Worm (Caenorhabditis elegans): ENCODE results near the gene srw-19.
"Not testable (repeated sequence)": the region's sequence is repeated elsewhere in the genome, so short reads cannot be mapped to it uniquely, and the experiment has no call there.

The srw-19 gene

DNA sequence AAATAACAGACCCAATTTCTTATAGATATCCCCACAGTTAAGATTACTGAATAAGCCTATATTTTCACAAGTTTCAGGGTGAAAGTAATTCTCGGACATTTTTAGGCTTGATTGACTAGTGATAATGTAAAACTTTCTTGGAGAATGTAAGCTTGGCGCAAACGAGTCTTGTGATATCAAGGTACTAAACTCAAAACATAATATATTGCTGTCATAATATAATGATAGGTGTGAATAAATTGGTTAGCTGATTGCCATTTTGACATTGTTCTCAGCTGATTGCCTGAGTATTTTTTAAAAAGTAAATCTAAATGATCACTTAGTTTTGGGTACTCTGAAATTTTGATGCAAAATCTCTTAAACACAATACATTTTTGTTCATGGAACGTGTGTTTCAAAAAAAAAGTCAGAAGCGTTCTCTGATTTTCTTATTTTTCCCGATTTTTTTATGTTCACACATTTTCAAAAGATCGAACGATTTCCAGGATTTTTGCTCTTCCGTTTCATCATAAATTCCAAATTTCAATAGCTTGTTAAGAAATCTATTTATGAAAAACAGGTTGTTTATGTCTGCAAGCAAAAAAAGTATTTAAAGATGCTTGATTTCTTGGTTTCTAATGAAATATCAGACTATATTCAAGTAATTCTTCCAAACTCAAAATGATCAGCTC lies at the start of gene srw-19, which contains the start of gene srx-51:
Gene srw-19, minus strand, starts transcription at position 101 of the 671 bp plus-strand sequence.
Gene srx-51, plus strand, starts transcription at position 621 of the 671 bp plus-strand sequence.
- no peak for TF ChIP-seq ceh-31 (tag; optimal IDR thresholded peaks at IDR 0.05)
- TF ChIP-seq ceh-45 (GFP tag; IDR thresholded peaks at IDR 0.05): no peak
- TF ChIP-seq sdc-2 (tag; optimal IDR thresholded peaks at IDR 0.05): no peak
- no peak for TF ChIP-seq ceh-2 (tag; optimal IDR thresholded peaks at IDR 0.05)
- no peak for TF ChIP-seq tbx-2 (tag; optimal IDR thresholded peaks at IDR 0.05)
- no peak for TF ChIP-seq pha-2 (tag; optimal IDR thresholded peaks at IDR 0.05)
- no peak for TF ChIP-seq ceh-24 (tag; optimal IDR thresholded peaks at IDR 0.05)

- no peak for TF ChIP-seq K02D7.2 (tag; optimal IDR thresholded peaks at IDR 0.05)
- TF ChIP-seq hlh-30 (tag; optimal IDR thresholded peaks at IDR 0.05; ENCODE audit: insufficient read depth): no peak
- TF ChIP-seq pha-4 (tag; optimal IDR thresholded peaks at IDR 0.05): no peak
- no peak for TF ChIP-seq ttx-3 (tag; optimal IDR thresholded peaks at IDR 0.05)
These were observed 49.1 kb upstream of the srw-19 start, which contains the start of gene srh-295 for ce11 chrV:15330314-15330713. TSS of gene srh-295 (plus strand) at chrV:15330614.

DNA sequence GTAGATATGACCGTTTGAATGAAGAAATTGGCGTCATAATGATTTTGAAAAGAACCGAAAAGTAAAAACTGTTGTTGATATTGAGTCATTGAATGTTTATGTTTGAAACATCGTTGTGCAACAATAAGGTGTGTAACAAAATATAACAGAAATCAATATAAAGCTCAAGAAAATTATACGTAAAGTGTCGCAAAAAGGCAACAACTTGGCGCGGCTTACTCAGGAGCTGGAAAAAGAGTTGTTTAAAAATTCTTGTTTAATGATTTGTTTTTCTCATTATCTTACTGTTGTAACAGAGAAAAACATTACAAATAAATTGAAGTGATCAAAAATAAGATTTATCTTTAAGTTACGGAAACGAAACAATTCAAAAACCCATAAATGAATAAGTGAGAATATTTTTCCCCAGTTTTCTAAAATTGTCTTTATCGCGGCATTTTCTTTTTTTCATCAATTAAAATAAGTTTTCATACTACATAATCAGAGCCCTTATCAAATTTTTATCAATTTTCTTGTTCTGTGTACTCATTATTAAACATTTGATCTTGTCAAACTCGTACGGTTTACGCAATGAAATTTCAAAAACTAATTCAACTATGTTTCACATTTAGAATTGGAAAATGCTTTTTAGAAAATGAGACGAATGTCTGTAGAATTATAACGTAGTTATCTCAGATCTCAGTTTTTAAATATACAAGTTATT lies 46.7 kb upstream of the srw-19 start, which contains the start of gene ZK1037.6:
Gene ZK1037.6, minus strand, starts transcription at position 51 of the 703 bp plus-strand sequence.
- TF ChIP-seq pha-2 (tag; optimal IDR thresholded peaks at IDR 0.05) (no peak), lim-6 (tag; optimal IDR thresholded peaks at IDR 0.05) (no peak), ref-2 (tag; optimal IDR thresholded peaks at IDR 0.05) (no peak), ets-4 (tag; optimal IDR thresholded peaks at IDR 0.05) (no peak), K09A11.1 (tag; optimal IDR thresholded peaks at IDR 0.05; ENCODE audit: insufficient read depth) (no peak), fkh-6 (tag; optimal IDR thresholded peaks at IDR 0.05) (no peak), pha-4 (tag; optimal IDR thresholded peaks at IDR 0.05) (no peak), pros-1 (tag; optimal IDR thresholded peaks at IDR 0.05) (no peak), dmd-4 (tag; optimal IDR thresholded peaks at IDR 0.05; ENCODE audit: borderline replicate concordance) (no peak), ceh-48 (tag; optimal IDR thresholded peaks at IDR 0.05) (no peak), T23F11.4 (GFP tag; optimal IDR thresholded peaks at IDR 0.05) (no peak), pax-1 (tag; optimal IDR thresholded peaks at IDR 0.05) (no peak), nhr-232 (tag; optimal IDR thresholded peaks at IDR 0.05) (no peak), elt-4 (tag; optimal IDR thresholded peaks at IDR 0.05) (no peak), npax-4 (tag; optimal IDR thresholded peaks at IDR 0.05) (no peak), madf-2 (tag; optimal IDR thresholded peaks at IDR 0.05) (no peak), ceh-45 (GFP tag; IDR thresholded peaks at IDR 0.05) (no peak), pqm-1 (tag; optimal IDR thresholded peaks at IDR 0.05) (no peak), ceh-14 (tag; optimal IDR thresholded peaks at IDR 0.05) (no peak), ztf-16 (tag; optimal IDR thresholded peaks at IDR 0.05) (no peak)

ce11 chrV:15323417-15323816 lies 42.2 kb upstream of the srw-19 start:
- TF ChIP-seq elt-4 (tag; optimal IDR thresholded peaks at IDR 0.05): no peak
- peak; percentile 85 for TF ChIP-seq elt-2 (tag; optimal IDR thresholded peaks at IDR 0.05)

- not testable (repeated sequence) for TF ChIP-seq dmd-4 (tag; optimal IDR thresholded peaks at IDR 0.05; ENCODE audit: borderline replicate concordance); pax-1 (tag; optimal IDR thresholded peaks at IDR 0.05); pha-2 (tag; optimal IDR thresholded peaks at IDR 0.05)
These were observed 41.5 kb upstream of the srw-19 start, which contains the start of gene nhr-247 for ce11 chrV:15322653-15323052. TSS of gene nhr-247 (plus strand) at chrV:15322982.

ce11 chrV:15318638-15319037 lies 37.5 kb upstream of the srw-19 start, which contains the start of gene nhr-291:
TSS of gene nhr-291 (plus strand) at chrV:15318961.
- TF ChIP-seq eyg-1 (tag; optimal IDR thresholded peaks at IDR 0.05): no peak
- peak; percentile 99 for TF ChIP-seq elt-2 (tag; optimal IDR thresholded peaks at IDR 0.05)
- peak; percentile 40 for TF ChIP-seq pqm-1 (tag; optimal IDR thresholded peaks at IDR 0.05)

Measured in whole organism, late embryonic.